Worm (Caenorhabditis elegans) whole organism, L1 larva: Measurements from ENCODE around the gene C38C3.4.

Experiments used
- C16A3.4 ChIP-seq: fragments of 150-350 bp; optimal IDR thresholded peaks from 2 replicates; lab custom pipeline; 2014; ENCODE audit warnings: missing biosample characterization, missing genetic modification characterization
- ceh-63 ChIP-seq: fragments of 200-800 bp; sonication (Bioruptor generic); optimal IDR thresholded peaks from 2 replicates; lab custom pipeline; 2018; ENCODE audit warnings: mild to moderate bottlenecking, missing genetic modification characterization, missing compliant biosample characterization
- ceh-82 ChIP-seq, 3 experiments: fragments of 150-350 bp in 1 of 3; sonication (generic microtip) in 2 of 3; optimal IDR thresholded peaks; 2 replicates each; lab custom pipeline; 2014 to 2017; ENCODE audit warnings: missing biosample characterization in 3 of 3, missing genetic modification characterization in 3 of 3
- ces-1 ChIP-seq: fragments of 150-350 bp; optimal IDR thresholded peaks from 2 replicates; lab custom pipeline; 2014; ENCODE audit warnings: missing biosample characterization, missing genetic modification reagents, missing genetic modification characterization
- dpl-1 ChIP-seq, 3 experiments: fragments of 150-350 bp in 2 of 3; sonication (generic microtip) in 1 of 3; optimal IDR thresholded peaks; 2 replicates each; lab custom pipeline; 2014 to 2017; ENCODE audit warnings: missing biosample characterization in 3 of 3, missing genetic modification characterization in 3 of 3, missing genetic modification reagents in 3 of 3
- efl-1 ChIP-seq, 4 experiments: fragments of 150-350 bp; optimal IDR thresholded peaks in 3 of 4; peaks in 1 of 4; 1 replicate in 1 of 4; 2 replicates in 3 of 4; lab custom pipeline; 2014; ENCODE audit warnings: missing biosample characterization in 2 of 4, missing genetic modification characterization in 2 of 4, missing genetic modification reagents in 2 of 4
- efl-3 ChIP-seq: fragments of 200-800 bp; sonication (Bioruptor generic); optimal IDR thresholded peaks from 2 replicates; lab custom pipeline; 2018; ENCODE audit warnings: mild to moderate bottlenecking, missing genetic modification characterization, missing compliant biosample characterization
- egl-27 ChIP-seq, 2 experiments: fragments of 150-350 bp in 1 of 2; sonication (generic microtip); optimal IDR thresholded peaks; 3 replicates each; lab custom pipeline; 2017 to 2018; ENCODE audit warnings: missing biosample characterization in 2 of 2, missing genetic modification characterization in 2 of 2, missing genetic modification reagents in 2 of 2
- elt-2 ChIP-seq: sonication (generic microtip); optimal IDR thresholded peaks from 2 replicates; lab custom pipeline; 2016; ENCODE audit warnings: missing genetic modification characterization, mild to moderate bottlenecking, inconsistent platforms, missing compliant biosample characterization, missing genetic modification reagents
- elt-3 ChIP-seq, 6 experiments: fragments of 150-350 bp in 1 of 6; sonication (generic microtip); optimal IDR thresholded peaks; 2 replicates each; lab custom pipeline; 2017 to 2018; ENCODE audit warnings: missing biosample characterization in 6 of 6, missing genetic modification characterization in 6 of 6, inconsistent platforms in 1 of 6
- fkh-8 ChIP-seq: sonication (generic microtip); optimal IDR thresholded peaks from 2 replicates; lab custom pipeline; 2016; ENCODE audit warnings: mild to moderate bottlenecking, missing genetic modification characterization, missing compliant biosample characterization
- fos-1 ChIP-seq: fragments of 150-350 bp; optimal IDR thresholded peaks from 2 replicates; lab custom pipeline; 2014; ENCODE audit warnings: missing biosample characterization, missing genetic modification characterization
- hlh-4 ChIP-seq: sonication (generic microtip); optimal IDR thresholded peaks from 2 replicates; lab custom pipeline; 2016; ENCODE audit warnings: mild to moderate bottlenecking, missing genetic modification characterization, missing compliant biosample characterization
- lin-13 ChIP-seq: fragments of 150-350 bp; optimal IDR thresholded peaks from 2 replicates; lab custom pipeline; 2014; ENCODE audit warnings: missing biosample characterization, missing genetic modification reagents, missing genetic modification characterization
- lin-14 ChIP-seq: fragments of 200-800 bp; sonication (Bioruptor generic); optimal IDR thresholded peaks from 2 replicates; lab custom pipeline; 2018; ENCODE audit warnings: mild to moderate bottlenecking, missing genetic modification characterization, moderate library complexity, missing compliant biosample characterization
- lin-35 ChIP-seq, 2 experiments: fragments of 150-350 bp; optimal IDR thresholded peaks; 2 replicates each; lab custom pipeline; 2014; ENCODE audit warnings: missing biosample characterization in 2 of 2, missing genetic modification characterization in 2 of 2, missing genetic modification reagents in 2 of 2
- lsy-2 ChIP-seq, 2 experiments: fragments of 150-350 bp; optimal IDR thresholded peaks; 2 replicates each; lab custom pipeline; 2014; ENCODE audit warnings: missing biosample characterization in 2 of 2, missing genetic modification characterization in 2 of 2
- mdl-1 ChIP-seq, 2 experiments: fragments of 150-350 bp; optimal IDR thresholded peaks; 2 replicates each; lab custom pipeline; 2014 to 2017; ENCODE audit warnings: missing biosample characterization in 2 of 2, missing genetic modification characterization in 2 of 2, inconsistent platforms in 1 of 2
- mef-2 ChIP-seq: fragments of 150-350 bp; optimal IDR thresholded peaks from 2 replicates; lab custom pipeline; 2014; ENCODE audit warnings: missing biosample characterization, missing genetic modification characterization
- nhr-19 ChIP-seq: fragments of 200-800 bp; sonication (Bioruptor generic); conservative IDR thresholded peaks from 2 replicates; pipeline ENCODE4 v1.3.6; 2022; ENCODE audit warnings: missing genetic modification characterization, missing compliant biosample characterization
- nhr-20 ChIP-seq: sonication (generic microtip); optimal IDR thresholded peaks from 2 replicates; lab custom pipeline; 2016; ENCODE audit warnings: mild to moderate bottlenecking, missing genetic modification characterization, missing compliant biosample characterization
- nhr-28 ChIP-seq: fragments of 150-350 bp; optimal IDR thresholded peaks from 2 replicates; lab custom pipeline; 2014; ENCODE audit warnings: missing biosample characterization, missing genetic modification characterization
- nhr-47 ChIP-seq: sonication (generic microtip); optimal IDR thresholded peaks from 2 replicates; lab custom pipeline; 2016; ENCODE audit warnings: mild to moderate bottlenecking, missing genetic modification characterization, moderate library complexity, missing compliant biosample characterization
- nhr-71 ChIP-seq: sonication (generic microtip); optimal IDR thresholded peaks from 2 replicates; lab custom pipeline; 2016; ENCODE audit warnings: mild to moderate bottlenecking, missing genetic modification characterization, moderate library complexity, missing compliant biosample characterization
- nhr-76 ChIP-seq: sonication (generic microtip); optimal IDR thresholded peaks from 2 replicates; lab custom pipeline; 2017; ENCODE audit warnings: missing biosample characterization, missing genetic modification characterization
- nhr-77 ChIP-seq: fragments of 150-350 bp; optimal IDR thresholded peaks from 2 replicates; lab custom pipeline; 2014; ENCODE audit warnings: missing biosample characterization, missing genetic modification characterization
- nhr-84 ChIP-seq: sonication (generic microtip); optimal IDR thresholded peaks from 2 replicates; lab custom pipeline; 2017; ENCODE audit warnings: missing biosample characterization, missing genetic modification characterization
- nhr-85 ChIP-seq: sonication (generic microtip); peaks from one replicate; lab custom pipeline; 2016; ENCODE audit warnings: missing genetic modification characterization, inconsistent platforms, missing compliant biosample characterization
- nhr-90 ChIP-seq: sonication (generic microtip); optimal IDR thresholded peaks from 2 replicates; lab custom pipeline; 2016; ENCODE audit warnings: mild to moderate bottlenecking, missing genetic modification characterization, missing compliant biosample characterization; ENCODE audit not compliant: poor library complexity
- pag-3 ChIP-seq: sonication (generic microtip); optimal IDR thresholded peaks from 2 replicates; lab custom pipeline; 2017; ENCODE audit warnings: missing genetic modification characterization, mild to moderate bottlenecking, missing compliant biosample characterization, antibody characterized with exemption, borderline replicate concordance; ENCODE audit not compliant: insufficient read depth
- pqm-1 ChIP-seq: sonication (generic microtip); optimal IDR thresholded peaks from 3 replicates; lab custom pipeline; 2017; ENCODE audit warnings: missing biosample characterization, missing genetic modification characterization
- skn-1 ChIP-seq: fragments of 150-350 bp; optimal IDR thresholded peaks from 2 replicates; lab custom pipeline; 2014; ENCODE audit warnings: missing biosample characterization, missing genetic modification characterization
- snu-23 ChIP-seq: sonication (generic microtip); optimal IDR thresholded peaks from 2 replicates; lab custom pipeline; 2016; ENCODE audit warnings: missing genetic modification characterization, missing compliant biosample characterization
- swsn-7 ChIP-seq: sonication (generic microtip); optimal IDR thresholded peaks from 2 replicates; lab custom pipeline; 2016; ENCODE audit warnings: missing genetic modification characterization, missing compliant biosample characterization
- tlp-1 ChIP-seq: fragments of 150-350 bp; optimal IDR thresholded peaks from 2 replicates; lab custom pipeline; 2014; ENCODE audit warnings: missing biosample characterization, missing genetic modification characterization
- unc-62 ChIP-seq: fragments of 150-350 bp; optimal IDR thresholded peaks from 2 replicates; lab custom pipeline; 2014; ENCODE audit warnings: missing biosample characterization, missing genetic modification reagents, missing genetic modification characterization
- unc-86 ChIP-seq: sonication (generic microtip); optimal IDR thresholded peaks from 2 replicates; lab custom pipeline; 2016; ENCODE audit warnings: missing genetic modification characterization, missing compliant biosample characterization
- xbp-1 ChIP-seq: sonication (generic microtip); optimal IDR thresholded peaks from 2 replicates; lab custom pipeline; 2016; ENCODE audit warnings: missing genetic modification characterization, missing compliant biosample characterization
- zag-1 ChIP-seq: fragments of 150-350 bp; optimal IDR thresholded peaks from 2 replicates; lab custom pipeline; 2014; ENCODE audit warnings: missing biosample characterization, missing genetic modification characterization
- zip-4 ChIP-seq: fragments of 200-800 bp; sonication (Bioruptor generic); optimal IDR thresholded peaks from 2 replicates; lab custom pipeline; 2018; ENCODE audit warnings: mild to moderate bottlenecking, missing genetic modification characterization, moderate library complexity, missing compliant biosample characterization
- ztf-11 ChIP-seq, 2 experiments: sonication (generic microtip); optimal IDR thresholded peaks; 2 replicates each; lab custom pipeline; 2016 to 2017; ENCODE audit warnings: missing genetic modification characterization in 2 of 2, missing biosample characterization in 1 of 2, missing compliant biosample characterization in 1 of 2

C38C3.4 gene

DNA sequence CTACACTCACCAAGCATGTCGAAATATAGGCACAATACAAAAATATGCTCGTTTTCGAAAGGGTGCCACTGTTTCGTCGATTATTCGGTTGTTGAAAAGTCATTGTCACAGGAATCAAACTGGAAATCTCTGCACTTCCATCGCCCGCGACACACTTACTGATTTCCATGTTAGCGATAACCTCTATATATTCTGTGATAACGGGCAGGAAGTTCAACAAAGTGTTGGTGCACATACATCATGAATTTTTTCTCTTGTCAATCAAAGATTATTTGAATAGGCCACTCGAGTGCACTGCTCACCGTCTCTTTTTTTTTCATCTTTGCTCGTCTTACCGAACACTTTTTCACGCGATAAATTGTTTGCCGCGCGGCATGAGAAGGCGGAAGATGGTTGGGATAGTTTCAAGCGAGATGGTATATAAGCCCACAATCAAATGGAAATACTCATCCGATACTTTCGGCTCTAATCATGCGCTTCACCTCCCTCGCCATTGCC, 17.2 kb upstream of the C38C3.4 start, which contains the start of the genes fpn-1.2 and pqn-54:
Gene fpn-1.2, minus strand, starts transcription at position 157 of the 498 bp plus-strand sequence.
Gene pqn-54, plus strand, starts transcription at position 448 of the 498 bp plus-strand sequence.
- TF ChIP-seq skn-1 (tag; lab: Kevin White, UChicago) (no peak), elt-2 (tag; lab: Kevin White, UChicago) (peak; percentile 10)

DNA sequence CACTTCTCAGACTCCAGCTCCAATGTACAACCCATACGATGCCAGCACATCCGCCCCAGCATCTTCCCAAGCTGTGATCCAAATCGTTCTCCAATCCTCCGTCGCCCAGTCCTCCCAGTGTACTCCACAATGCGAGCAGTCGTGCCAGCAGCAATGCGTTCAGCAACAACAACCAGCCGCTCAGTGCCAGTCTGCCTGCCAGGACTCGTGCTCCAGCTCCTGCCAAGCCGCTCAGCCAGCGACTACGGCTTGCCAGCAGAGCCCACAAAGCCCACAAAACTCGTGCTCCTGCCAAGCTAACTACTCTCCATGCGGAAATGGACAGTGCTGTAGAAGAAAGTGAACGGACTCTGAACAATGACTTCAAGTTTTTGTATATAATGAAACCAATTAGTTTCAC, 15.9 kb upstream of the C38C3.4 start:
- TF ChIP-seq nhr-85 (no peak), lin-14 (GFP tag; lab: Kevin White, UChicago) (no peak), tlp-1 (tag; lab: Kevin White, UChicago) (no peak), fos-1 (tag; lab: Kevin White, UChicago) (no peak), ces-1 (GFP tag; lab: Kevin White, UChicago) (no peak), zag-1 (no peak), efl-1 (optimal IDR thresholded peaks at IDR 0.05; lab: Kevin White, UChicago) (no peak), efl-1 (GFP tag; optimal IDR thresholded peaks at IDR 0.05 in 1 of 2; lab: Kevin White, UChicago) (peak in 1 of 2 experiments; percentile 40)

ce11 chrV:1466949-1467348, 14.9 kb upstream of the C38C3.4 start:
- peak; percentile 26 for TF ChIP-seq snu-23 (GFP tag; lab: Kevin White, UChicago)
- TF ChIP-seq lsy-2 (tag; optimal IDR thresholded peaks at IDR 0.05; lab: Kevin White, UChicago) = peak in 1 of 2 experiments; percentile 3
- TF ChIP-seq unc-62 (GFP tag; lab: Kevin White, UChicago) = no peak
- TF ChIP-seq nhr-47 (tag; lab: Kevin White, UChicago) = peak; percentile 8
- peak in 2 of 3 experiments; percentile 6 to 15 for TF ChIP-seq ceh-82 (tag; optimal IDR thresholded peaks at IDR 0.05; lab: Kevin White, UChicago)
- TF ChIP-seq efl-1 (optimal IDR thresholded peaks at IDR 0.05; lab: Kevin White, UChicago) = peak; percentile 8 to 17
- peak in 1 of 2 experiments; percentile 71 for TF ChIP-seq efl-1 (GFP tag; optimal IDR thresholded peaks at IDR 0.05 in 1 of 2; lab: Kevin White, UChicago)
- TF ChIP-seq dpl-1 (GFP tag; optimal IDR thresholded peaks at IDR 0.05; lab: Kevin White, UChicago) = peak in 1 of 3 experiments; percentile 30
- TF ChIP-seq nhr-20 = peak; percentile 21
- TF ChIP-seq mdl-1 (tag; optimal IDR thresholded peaks at IDR 0.05; lab: Kevin White, UChicago) = peak in 1 of 2 experiments; percentile 11
- TF ChIP-seq nhr-90 (tag; lab: Kevin White, UChicago) = no peak
- peak; percentile 55 for TF ChIP-seq fkh-8
- peak; percentile 10 for TF ChIP-seq C16A3.4 (tag; lab: Kevin White, UChicago)
- no peak for TF ChIP-seq lin-13 (GFP tag; lab: Kevin White, UChicago)
- TF ChIP-seq nhr-19 (GFP tag; lab: Robert Waterston, UW) = no peak
- TF ChIP-seq ztf-11 (tag; optimal IDR thresholded peaks at IDR 0.05; lab: Kevin White, UChicago) = no peak
- TF ChIP-seq ceh-63 (GFP tag; lab: Kevin White, UChicago) = no peak
- peak; percentile 43 for TF ChIP-seq nhr-71
- no peak for TF ChIP-seq elt-2 (tag; lab: Kevin White, UChicago)
- TF ChIP-seq lin-35 (GFP tag; optimal IDR thresholded peaks at IDR 0.05; lab: Kevin White, UChicago) = peak; percentile 11 to 62
- TF ChIP-seq mef-2 (tag; lab: Kevin White, UChicago) = no peak
- no peak for TF ChIP-seq nhr-77
- no peak for TF ChIP-seq nhr-76

DNA sequence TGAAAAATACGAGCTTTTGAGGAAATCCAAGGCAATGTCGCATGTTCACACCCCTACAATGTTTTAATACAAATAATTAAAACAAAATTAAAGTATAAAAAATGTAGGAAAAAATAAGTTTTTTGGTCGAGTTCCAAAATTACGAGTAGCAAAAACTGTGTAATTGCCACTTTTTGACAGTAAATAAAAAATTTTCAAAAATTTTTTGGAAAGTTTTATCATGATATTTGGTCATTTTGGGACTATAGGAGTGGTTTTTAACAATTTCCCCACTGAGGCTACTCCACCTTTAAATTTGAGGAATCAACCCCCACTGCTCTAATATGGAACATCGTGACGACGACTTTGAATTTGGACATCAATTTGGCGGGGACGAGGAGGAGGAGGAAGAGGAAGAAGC, 14.4 kb upstream of the C38C3.4 start, which contains the start of gene gid-8:
Gene gid-8, plus strand, starts transcription at position 301 of the 400 bp plus-strand sequence.
- TF ChIP-seq efl-1 (optimal IDR thresholded peaks at IDR 0.05; lab: Kevin White, UChicago) = no peak
- TF ChIP-seq efl-1 (GFP tag; optimal IDR thresholded peaks at IDR 0.05 in 1 of 2; lab: Kevin White, UChicago) = no peak
- no peak for TF ChIP-seq elt-3 (tag; optimal IDR thresholded peaks at IDR 0.05; lab: Kevin White, UChicago)
- no peak for TF ChIP-seq pqm-1 (tag; lab: Kevin White, UChicago)
- no peak for TF ChIP-seq pag-3
- no peak for TF ChIP-seq zag-1
- TF ChIP-seq efl-3 = no peak
- no peak for TF ChIP-seq zip-4 (GFP tag; lab: Kevin White, UChicago)
- no peak for TF ChIP-seq unc-86 (tag; lab: Kevin White, UChicago)
- TF ChIP-seq snu-23 (GFP tag; lab: Kevin White, UChicago) = no peak
- TF ChIP-seq swsn-7 (tag; lab: Kevin White, UChicago) = no peak
- no peak for TF ChIP-seq hlh-4 (tag; lab: Kevin White, UChicago)
- TF ChIP-seq egl-27 (tag; optimal IDR thresholded peaks at IDR 0.05; lab: Kevin White, UChicago) = no peak
- no peak for TF ChIP-seq nhr-85
- no peak for TF ChIP-seq nhr-76
- TF ChIP-seq xbp-1 (tag; lab: Kevin White, UChicago) = no peak
- no peak for TF ChIP-seq nhr-84 (tag; lab: Kevin White, UChicago)
- TF ChIP-seq nhr-28 = no peak
